Fruit fly (Drosophila melanogaster) whole organism, embryonic: ENCODE results near the gene Arpc3A.

Source experiments
- Bgb ChIP-seq: fragments of 200-800 bp; sonication (Bioruptor generic); IDR thresholded peaks from 2 replicates; pipeline ENCODE4 v1.3.6; 2022; ENCODE audit warnings: missing biosample characterization, missing genetic modification characterization; ENCODE audit not compliant: partially characterized antibody
- CG10147 ChIP-seq: fragments of 200-800 bp; sonication (Bioruptor generic); optimal IDR thresholded peaks from 2 replicates; lab custom pipeline; 2019; ENCODE audit warnings: missing biosample characterization, mild to moderate bottlenecking, missing genetic modification characterization, moderate library complexity
- CG10979 ChIP-seq: fragments of 200-800 bp; sonication (Bioruptor generic); optimal IDR thresholded peaks from 2 replicates; lab custom pipeline; 2018; ENCODE audit warnings: missing biosample characterization, mild to moderate bottlenecking, missing genetic modification characterization, moderate library complexity
- CG11085 ChIP-seq: fragments of 200-800 bp; sonication (Bioruptor generic); IDR thresholded peaks from 2 replicates; pipeline ENCODE4 v1.3.6; 2022; ENCODE audit warnings: missing biosample characterization, missing genetic modification characterization
- CG11398 ChIP-seq: fragments of 200-800 bp; sonication (Bioruptor generic); optimal IDR thresholded peaks from 2 replicates; lab custom pipeline; 2016; ENCODE audit warnings: missing biosample characterization, missing genetic modification characterization
- CG11456 ChIP-seq: fragments of 200-800 bp; sonication (Bioruptor generic); IDR thresholded peaks from 3 replicates; pipeline ENCODE4 v1.3.6; 2022; ENCODE audit warnings: missing biosample characterization, missing genetic modification characterization
- CG12071 ChIP-seq: fragments of 200-800 bp; sonication (Bioruptor generic); optimal IDR thresholded peaks from 3 replicates; lab custom pipeline; 2018; ENCODE audit warnings: missing biosample characterization, mild to moderate bottlenecking, missing genetic modification characterization
- CG12155 ChIP-seq: fragments of 200-800 bp; sonication (Bioruptor generic); optimal IDR thresholded peaks from 3 replicates; lab custom pipeline; 2016; ENCODE audit warnings: missing biosample characterization, missing genetic modification characterization
- CG12659 ChIP-seq: fragments of 200-800 bp; sonication (Bioruptor generic); optimal IDR thresholded peaks from 3 replicates; lab custom pipeline; 2017; ENCODE audit warnings: mild to moderate bottlenecking, missing biosample characterization, missing genetic modification reagents, missing genetic modification characterization
- CG12744 ChIP-seq: fragments of 200-800 bp; sonication (Bioruptor generic); optimal IDR thresholded peaks from 2 replicates; lab custom pipeline; 2016; ENCODE audit warnings: missing biosample characterization, missing genetic modification characterization
- CG13424 ChIP-seq: fragments of 200-800 bp; sonication (Bioruptor generic); optimal IDR thresholded peaks from 2 replicates; lab custom pipeline; 2019; ENCODE audit warnings: missing biosample characterization, mild to moderate bottlenecking, missing genetic modification characterization, moderate library complexity
- CG2116 ChIP-seq: fragments of 200-800 bp; sonication (Bioruptor generic); optimal IDR thresholded peaks from 3 replicates; lab custom pipeline; 2018; ENCODE audit warnings: missing biosample characterization, mild to moderate bottlenecking, missing genetic modification characterization
- CG32767 ChIP-seq: fragments of 200-800 bp; sonication (Bioruptor generic); IDR thresholded peaks from 2 replicates; pipeline ENCODE4 v1.3.6; 2022; ENCODE audit warnings: missing biosample characterization, missing genetic modification characterization
- CG3281 ChIP-seq: fragments of 200-800 bp; sonication (Bioruptor generic); optimal IDR thresholded peaks from 3 replicates; lab custom pipeline; 2017; ENCODE audit warnings: missing biosample characterization, mild to moderate bottlenecking, missing genetic modification characterization
- CG33557 ChIP-seq: fragments of 200-800 bp; sonication (Bioruptor generic); optimal IDR thresholded peaks from 2 replicates; lab custom pipeline; 2019; ENCODE audit warnings: missing biosample characterization, mild to moderate bottlenecking, missing genetic modification characterization, moderate library complexity
- CG3726 ChIP-seq: fragments of 200-800 bp; sonication (Bioruptor generic); IDR thresholded peaks from 3 replicates; pipeline ENCODE4, ENCODE4 v1.3.6; 2022; ENCODE audit warnings: missing biosample characterization, missing genetic modification characterization
- CG4820 ChIP-seq: fragments of 200-800 bp; sonication (Bioruptor generic); optimal IDR thresholded peaks from 3 replicates; lab custom pipeline; 2016; ENCODE audit warnings: missing biosample characterization, missing genetic modification characterization
- CG7745 ChIP-seq: fragments of 200-800 bp; sonication (Bioruptor generic); optimal IDR thresholded peaks from 2 replicates; lab custom pipeline; 2018; ENCODE audit warnings: missing biosample characterization, mild to moderate bottlenecking, missing genetic modification characterization, moderate library complexity
- CG7987 ChIP-seq: fragments of 200-800 bp; sonication (Bioruptor generic); optimal IDR thresholded peaks from 2 replicates; lab custom pipeline; 2018; ENCODE audit warnings: missing biosample characterization, mild to moderate bottlenecking, missing genetic modification characterization, moderate library complexity
- Chrac-16 ChIP-seq: fragments of 200-800 bp; sonication (Bioruptor generic); optimal IDR thresholded peaks from 3 replicates; lab custom pipeline; 2016; ENCODE audit warnings: missing biosample characterization, missing genetic modification characterization
- Dbx ChIP-seq: fragments of 200-800 bp; sonication (Bioruptor generic); IDR thresholded peaks from 3 replicates; pipeline ENCODE4 v1.3.6; 2022; ENCODE audit warnings: missing biosample characterization, missing genetic modification characterization
- Dp ChIP-seq: fragments of 200-800 bp; sonication (Bioruptor generic); optimal IDR thresholded peaks from 2 replicates; lab custom pipeline; 2018; ENCODE audit warnings: missing biosample characterization, mild to moderate bottlenecking, missing genetic modification characterization, moderate library complexity
- Hr3 ChIP-seq: fragments of 200-800 bp; sonication (Bioruptor generic); optimal IDR thresholded peaks from 3 replicates; lab custom pipeline; 2016; ENCODE audit warnings: missing biosample characterization, missing genetic modification characterization
- NC2α ChIP-seq: fragments of 200-800 bp; sonication (Bioruptor generic); optimal IDR thresholded peaks from 2 replicates; lab custom pipeline; 2016; ENCODE audit warnings: missing biosample characterization, missing genetic modification characterization
- NK7.1 ChIP-seq: fragments of 200-800 bp; sonication (Bioruptor generic); optimal IDR thresholded peaks from 3 replicates; lab custom pipeline; 2016; ENCODE audit warnings: missing biosample characterization, missing genetic modification characterization
- Neu2 ChIP-seq: fragments of 200-800 bp; sonication (Bioruptor generic); optimal IDR thresholded peaks from 3 replicates; lab custom pipeline; 2016; ENCODE audit warnings: missing biosample characterization, missing genetic modification characterization, borderline replicate concordance
- PHDP ChIP-seq: fragments of 200-800 bp; sonication (Bioruptor generic); optimal IDR thresholded peaks from 3 replicates; lab custom pipeline; 2018; ENCODE audit warnings: missing biosample characterization, mild to moderate bottlenecking, missing genetic modification characterization, moderate library complexity
- Rfx ChIP-seq: fragments of 200-800 bp; sonication (Bioruptor generic); IDR thresholded peaks from 2 replicates; pipeline ENCODE4 v1.3.6; 2022; ENCODE audit warnings: missing biosample characterization, missing genetic modification characterization
- Sin3A ChIP-seq: fragments of >200 bp; optimal IDR thresholded peaks from 2 replicates; lab custom pipeline; 2018
- Trl ChIP-seq, 3 experiments: fragments of >200 bp in 2 of 3; fragments of 200-800 bp in 1 of 3; sonication (Bioruptor generic) in 1 of 3; optimal IDR thresholded peaks; 2 replicates in 1 of 3; 3 replicates in 2 of 3; lab custom pipeline; 2016 to 2017; ENCODE audit warnings: missing biosample characterization in 1 of 3, missing genetic modification characterization in 1 of 3
- Xbp1 ChIP-seq: fragments of 200-800 bp; sonication (Bioruptor generic); optimal IDR thresholded peaks from 3 replicates; lab custom pipeline; 2016; ENCODE audit warnings: missing biosample characterization, mild to moderate bottlenecking, missing genetic modification characterization
- ase ChIP-seq: fragments of 200-800 bp; sonication (Bioruptor generic); IDR thresholded peaks from 3 replicates; pipeline ENCODE4 v1.3.6; 2022; ENCODE audit warnings: missing biosample characterization, missing genetic modification characterization
- ato ChIP-seq: fragments of 200-800 bp; sonication (Bioruptor generic); IDR thresholded peaks from 2 replicates; pipeline ENCODE4 v1.3.6; 2022; ENCODE audit warnings: missing biosample characterization, missing genetic modification characterization; ENCODE audit not compliant: partially characterized antibody
- croc ChIP-seq: fragments of 200-800 bp; sonication (Bioruptor generic); conservative IDR thresholded peaks from 3 replicates; pipeline ENCODE4 v1.3.6; 2022; ENCODE audit warnings: missing biosample characterization, missing genetic modification characterization
- dm ChIP-seq: fragments of 200-800 bp; sonication (Bioruptor generic); optimal IDR thresholded peaks from 3 replicates; lab custom pipeline; 2016; ENCODE audit warnings: missing biosample characterization, missing genetic modification characterization
- esg ChIP-seq: fragments of 200-800 bp; sonication (Bioruptor generic); conservative IDR thresholded peaks from 2 replicates; pipeline ENCODE4 v1.3.6; 2022; ENCODE audit warnings: missing biosample characterization, missing genetic modification characterization
- gfzf ChIP-seq: fragments of 200-800 bp; sonication (Bioruptor generic); optimal IDR thresholded peaks from 2 replicates; lab custom pipeline; 2016; ENCODE audit warnings: missing biosample characterization, mild to moderate bottlenecking, missing genetic modification characterization, moderate library complexity
- hth ChIP-seq: fragments of >200 bp; optimal IDR thresholded peaks from 2 replicates; lab custom pipeline; 2017; ENCODE audit warnings: inconsistent platforms
- inv ChIP-seq: fragments of 200-800 bp; sonication (Bioruptor generic); IDR thresholded peaks from 2 replicates; pipeline ENCODE4 v1.3.6; 2022; ENCODE audit warnings: missing biosample characterization, missing genetic modification characterization; ENCODE audit not compliant: partially characterized antibody
- knrl ChIP-seq: fragments of 200-800 bp; sonication (Bioruptor generic); IDR thresholded peaks from 3 replicates; pipeline ENCODE4 v1.3.6; 2022; ENCODE audit warnings: missing biosample characterization, missing genetic modification characterization; ENCODE audit not compliant: partially characterized antibody
- mam ChIP-seq: fragments of 200-800 bp; sonication (Bioruptor generic); optimal IDR thresholded peaks from 3 replicates; lab custom pipeline; 2016; ENCODE audit warnings: missing biosample characterization, missing genetic modification characterization
- nerfin-1 ChIP-seq: fragments of 200-800 bp; sonication (Bioruptor generic); optimal IDR thresholded peaks from 3 replicates; lab custom pipeline; 2019; ENCODE audit warnings: missing biosample characterization, mild to moderate bottlenecking, missing genetic modification characterization, moderate library complexity
- nom ChIP-seq: fragments of 200-800 bp; sonication (Bioruptor generic); optimal IDR thresholded peaks from 2 replicates; lab custom pipeline; 2017; ENCODE audit warnings: missing biosample characterization, missing genetic modification characterization, mild to moderate bottlenecking, moderate library complexity, missing genetic modification reagents
- oc ChIP-seq: fragments of 200-800 bp; sonication (Bioruptor generic); optimal IDR thresholded peaks from 2 replicates; lab custom pipeline; 2018; ENCODE audit warnings: missing biosample characterization, mild to moderate bottlenecking, missing genetic modification characterization, moderate library complexity
- p53 ChIP-seq: fragments of 200-800 bp; sonication (Bioruptor generic); optimal IDR thresholded peaks from 2 replicates; lab custom pipeline; 2016; ENCODE audit warnings: missing biosample characterization, missing genetic modification characterization
- phol ChIP-seq: fragments of 200-800 bp; sonication (Bioruptor generic); optimal IDR thresholded peaks from 3 replicates; lab custom pipeline; 2018; ENCODE audit warnings: missing biosample characterization, mild to moderate bottlenecking, missing genetic modification characterization, moderate library complexity
- schlank ChIP-seq: fragments of 200-800 bp; sonication (Bioruptor generic); optimal IDR thresholded peaks from 2 replicates; lab custom pipeline; 2018; ENCODE audit warnings: missing biosample characterization, mild to moderate bottlenecking, missing genetic modification characterization
- slp2 ChIP-seq: fragments of 200-800 bp; sonication (Bioruptor generic); optimal IDR thresholded peaks from 2 replicates; lab custom pipeline; 2016; ENCODE audit warnings: missing biosample characterization, missing genetic modification characterization
- toy ChIP-seq: fragments of 200-800 bp; sonication (Bioruptor generic); IDR thresholded peaks from 2 replicates; pipeline ENCODE4 v1.3.6; 2022; ENCODE audit warnings: missing biosample characterization, missing genetic modification characterization
- vvl ChIP-seq: fragments of 200-800 bp; sonication (Bioruptor generic); IDR thresholded peaks from 2 replicates; pipeline ENCODE4 v1.3.6; 2022; ENCODE audit warnings: missing biosample characterization, missing genetic modification characterization

Gene Arpc3A

DNA sequence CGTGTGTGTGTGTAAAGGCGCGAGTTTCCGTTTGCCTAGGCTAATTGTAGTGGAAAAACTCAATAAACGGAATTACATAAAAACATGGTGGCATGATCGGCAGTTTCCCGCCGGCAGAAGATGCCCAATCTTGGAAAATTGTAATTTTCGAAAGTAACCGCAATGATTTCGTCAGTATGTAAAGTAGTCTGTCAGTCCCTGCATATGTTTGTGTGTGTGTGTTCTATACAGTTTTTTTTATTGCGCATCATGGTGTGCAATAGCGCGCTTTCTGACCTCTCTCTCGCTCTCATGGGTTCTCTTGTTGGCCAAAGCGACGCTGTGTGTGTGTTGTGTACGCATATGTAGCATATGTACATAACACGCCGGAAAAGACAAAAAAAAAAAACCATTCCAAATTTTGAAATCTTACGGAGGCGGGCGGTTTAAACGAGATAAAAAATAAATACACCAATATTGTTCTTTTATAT is 40.2 kb upstream of the Arpc3A start (continued):
- TF ChIP-seq Sin3A (lab: Kevin White, UChicago) (no peak), inv (GFP tag; lab: Robert Waterston, UW) (no peak), Dp (peak; percentile 29), CG3281 (peak; percentile 49), Rfx (GFP tag; lab: Robert Waterston, UW) (peak; percentile 68), toy (GFP tag; lab: Robert Waterston, UW) (no peak), CG3726 (GFP tag; lab: Robert Waterston, UW) (no peak), ato (no peak), Hr3 (GFP tag; lab: Kevin White, UChicago) (peak; percentile 30), croc (GFP tag; lab: Robert Waterston, UW) (no peak), Bgb (GFP tag; lab: Robert Waterston, UW) (no peak), knrl (GFP tag; lab: Robert Waterston, UW) (no peak), CG10979 (peak; percentile 7), hth (lab: Kevin White, UChicago) (no peak), CG11398 (GFP tag; lab: Kevin White, UChicago) (peak; percentile 39), slp2 (GFP tag; lab: Kevin White, UChicago) (peak; percentile 12), Trl (optimal IDR thresholded peaks at IDR 0.05; lab: Kevin White, UChicago) (peak in 1 of 2 experiments; percentile 31), Trl (GFP tag; optimal IDR thresholded peaks at IDR 0.05; lab: Kevin White, UChicago) (peak; percentile 57), CG12659 (GFP tag; lab: Kevin White, UChicago) (peak; percentile 41), Neu2 (no peak), vvl (GFP tag; lab: Robert Waterston, UW) (peak; percentile 52), CG11085 (GFP tag; lab: Robert Waterston, UW) (no peak), NC2α (peak; percentile 61), NK7.1 (GFP tag; lab: Kevin White, UChicago) (peak; percentile 15), CG32767 (GFP tag; lab: Robert Waterston, UW) (peak; percentile 67; the same call in 1 of the 2 replicates), CG11456 (GFP tag; lab: Robert Waterston, UW) (0 out of 3 replicates have a peak, but pooled peaks have one; percentile 4), CG2116 (GFP tag; lab: Kevin White, UChicago) (peak; percentile 46), p53 (GFP tag; lab: Kevin White, UChicago) (peak; percentile 15), Xbp1 (GFP tag; lab: Kevin White, UChicago) (no peak), ase (GFP tag; lab: Robert Waterston, UW) (no peak), nerfin-1 (tag; lab: Kevin White, UChicago) (peak; percentile 62), gfzf (GFP tag; lab: Kevin White, UChicago) (no peak), oc (tag; lab: Kevin White, UChicago) (no peak), CG7987 (GFP tag; lab: Kevin White, UChicago) (peak; percentile 61), PHDP (tag; lab: Kevin White, UChicago) (peak; percentile 49), CG4820 (GFP tag; lab: Kevin White, UChicago) (peak; percentile 11), nom (GFP tag; lab: Kevin White, UChicago) (peak; percentile 53), CG33557 (GFP tag; lab: Kevin White, UChicago) (no peak), esg (GFP tag; lab: Robert Waterston, UW) (no peak), dm (GFP tag; lab: Kevin White, UChicago) (peak; percentile 38), CG12071 (GFP tag; lab: Kevin White, UChicago) (peak; percentile 39), Dbx (GFP tag; lab: Robert Waterston, UW) (peak; percentile 50; the same call in 1 of the 3 replicates), CG12155 (GFP tag; lab: Kevin White, UChicago) (peak; percentile 5), Chrac-16 (no peak), CG10147 (peak; percentile 4), CG7745 (tag; lab: Kevin White, UChicago) (peak; percentile 13), schlank (tag; lab: Kevin White, UChicago) (peak; percentile 13), CG13424 (tag; lab: Kevin White, UChicago) (peak; percentile 14), phol (tag; lab: Kevin White, UChicago) (peak; percentile 21), mam (GFP tag; lab: Kevin White, UChicago) (no peak), CG12744 (GFP tag; lab: Kevin White, UChicago) (no peak)
